Worm (Caenorhabditis elegans): ENCODE data around the gene tag-340.

Gene tag-340

ce11 chrIII:4900260-4900659, at the start of gene tag-340:
Gene tag-340 (plus strand): TSS chrIII:4900508.
- TF ChIP-seq him-1 (tag; optimal IDR thresholded peaks at IDR 0.05) (no peak), dao-5 (tag; optimal IDR thresholded peaks at IDR 0.05) (no peak), W03F9.2 (tag; optimal IDR thresholded peaks at IDR 0.05) (no peak)

ce11 chrIII:4852025-4852424, 48.3 kb upstream of the tag-340 start, which contains the start of gene ced-4:
Gene ced-4 (plus strand): TSS chrIII:4852325.
- TF ChIP-seq him-1 (tag; optimal IDR thresholded peaks at IDR 0.05) (no peak), W03F9.2 (tag; optimal IDR thresholded peaks at IDR 0.05) (no peak), dao-5 (tag; optimal IDR thresholded peaks at IDR 0.05) (no peak)

- no peak for TF ChIP-seq dao-5 (tag; optimal IDR thresholded peaks at IDR 0.05)
- no peak for TF ChIP-seq W03F9.2 (tag; optimal IDR thresholded peaks at IDR 0.05)
- TF ChIP-seq him-1 (tag; optimal IDR thresholded peaks at IDR 0.05): no peak
Measured at ce11 chrIII:4854918-4855317, 45.4 kb upstream of the tag-340 start, which contains the start of gene C35D10.8. Gene C35D10.8 (plus strand): TSS chrIII:4855218.

ce11 chrIII:4856109-4856508, 44.2 kb upstream of the tag-340 start, which contains the start of gene C35D10.7:
Gene C35D10.7 (plus strand): TSS chrIII:4856193.
- TF ChIP-seq W03F9.2 (tag; optimal IDR thresholded peaks at IDR 0.05): no peak
- no peak for TF ChIP-seq dao-5 (tag; optimal IDR thresholded peaks at IDR 0.05)
- TF ChIP-seq him-1 (tag; optimal IDR thresholded peaks at IDR 0.05): no peak

- TF ChIP-seq W03F9.2 (tag; optimal IDR thresholded peaks at IDR 0.05) (no peak), him-1 (tag; optimal IDR thresholded peaks at IDR 0.05) (no peak), dao-5 (tag; optimal IDR thresholded peaks at IDR 0.05) (no peak)
Measured at ce11 chrIII:4856992-4857391, 43.3 kb upstream of the tag-340 start.

- TF ChIP-seq him-1 (tag; optimal IDR thresholded peaks at IDR 0.05) (no peak), dao-5 (tag; optimal IDR thresholded peaks at IDR 0.05) (no peak), W03F9.2 (tag; optimal IDR thresholded peaks at IDR 0.05) (no peak)
Measured at ce11 chrIII:4859039-4859438, 41.3 kb upstream of the tag-340 start, which contains the start of gene C35D10.6. Gene C35D10.6 (plus strand): TSS chrIII:4859339.

- TF ChIP-seq dao-5 (tag; optimal IDR thresholded peaks at IDR 0.05) (no peak), W03F9.2 (tag; optimal IDR thresholded peaks at IDR 0.05) (no peak), him-1 (tag; optimal IDR thresholded peaks at IDR 0.05) (no peak)
Measured at ce11 chrIII:4861744-4862401, 38.4 kb upstream of the tag-340 start, which contains the start of the genes C35D10.10 and C35D10.5. Gene C35D10.10 (minus strand): TSS chrIII:4861794. Gene C35D10.5 (plus strand): TSS chrIII:4862351.

- TF ChIP-seq him-1 (tag; optimal IDR thresholded peaks at IDR 0.05) (no peak), W03F9.2 (tag; optimal IDR thresholded peaks at IDR 0.05) (no peak), dao-5 (tag; optimal IDR thresholded peaks at IDR 0.05) (no peak)
Measured at ce11 chrIII:4863127-4863526, 37.2 kb upstream of the tag-340 start, which contains the start of gene coq-8. Gene coq-8 (plus strand): TSS chrIII:4863427.

ce11 chrIII:4866762-4867161, 33.5 kb upstream of the tag-340 start, which contains the start of gene C35D10.17:
Gene C35D10.17 (plus strand): TSS chrIII:4867062.
- TF ChIP-seq W03F9.2 (tag; optimal IDR thresholded peaks at IDR 0.05) (no peak), dao-5 (tag; optimal IDR thresholded peaks at IDR 0.05) (no peak), him-1 (tag; optimal IDR thresholded peaks at IDR 0.05) (no peak)

- TF ChIP-seq him-1 (tag; optimal IDR thresholded peaks at IDR 0.05): no peak
- no peak for TF ChIP-seq W03F9.2 (tag; optimal IDR thresholded peaks at IDR 0.05)
- no peak for TF ChIP-seq dao-5 (tag; optimal IDR thresholded peaks at IDR 0.05)
Measured at ce11 chrIII:4868643-4869042, 31.7 kb upstream of the tag-340 start, which contains the start of the genes msd-4 and C35D10.3. Gene msd-4 (minus strand): TSS chrIII:4868743. Gene C35D10.3 (plus strand): TSS chrIII:4868921.

ce11 chrIII:4870478-4870877, 29.8 kb upstream of the tag-340 start, which contains the start of gene gipc-1:
Gene gipc-1 (plus strand): TSS chrIII:4870778.
- TF ChIP-seq him-1 (tag; optimal IDR thresholded peaks at IDR 0.05): no peak
- TF ChIP-seq dao-5 (tag; optimal IDR thresholded peaks at IDR 0.05): no peak
- no peak for TF ChIP-seq W03F9.2 (tag; optimal IDR thresholded peaks at IDR 0.05)

- TF ChIP-seq dao-5 (tag; optimal IDR thresholded peaks at IDR 0.05): no peak
- TF ChIP-seq W03F9.2 (tag; optimal IDR thresholded peaks at IDR 0.05): no peak
- TF ChIP-seq him-1 (tag; optimal IDR thresholded peaks at IDR 0.05): no peak
Measured at ce11 chrIII:4873395-4873794, 26.9 kb upstream of the tag-340 start.

- TF ChIP-seq W03F9.2 (tag; optimal IDR thresholded peaks at IDR 0.05) (no peak), dao-5 (tag; optimal IDR thresholded peaks at IDR 0.05) (no peak), him-1 (tag; optimal IDR thresholded peaks at IDR 0.05) (no peak)
Measured at ce11 chrIII:4874671-4875070, 25.6 kb upstream of the tag-340 start, which contains the start of gene C35D10.12. Gene C35D10.12 (minus strand): TSS chrIII:4874771.

- TF ChIP-seq him-1 (tag; optimal IDR thresholded peaks at IDR 0.05) (no peak), W03F9.2 (tag; optimal IDR thresholded peaks at IDR 0.05) (no peak), dao-5 (tag; optimal IDR thresholded peaks at IDR 0.05) (no peak)
Measured at ce11 chrIII:4875663-4876062, 24.6 kb upstream of the tag-340 start.

Measured in whole organism, L4/young adult.